Worm (Caenorhabditis elegans) whole organism, young adult: ENCODE results near the gene F29B9.1.

Experiments
- B0336.3 ChIP-seq: fragments of 200-800 bp; sonication (Bioruptor generic); IDR thresholded peaks from 2 replicates; pipeline ENCODE4 v1.3.6; 2022; ENCODE audit warnings: missing genetic modification characterization, missing compliant biosample characterization
- C17E4.6 ChIP-seq: fragments of 200-800 bp; sonication (Bioruptor generic); IDR thresholded peaks from 2 replicates; pipeline ENCODE4 v1.3.6; 2022; ENCODE audit warnings: missing genetic modification reagents, missing genetic modification characterization, missing compliant biosample characterization
- F33H1.4 ChIP-seq: fragments of 200-800 bp; sonication (Bioruptor generic); IDR thresholded peaks from 2 replicates; pipeline ENCODE4 v1.3.6; 2022; ENCODE audit warnings: missing genetic modification reagents, missing genetic modification characterization, missing compliant biosample characterization
- F37B4.10 ChIP-seq: fragments of 200-800 bp; sonication (Bioruptor generic); IDR thresholded peaks from 2 replicates; pipeline ENCODE4 v1.3.6; 2022; ENCODE audit warnings: missing genetic modification characterization, missing compliant biosample characterization
- Y56A3A.18 ChIP-seq: fragments of 200-800 bp; sonication (Bioruptor generic); IDR thresholded peaks from 2 replicates; pipeline ENCODE4 v1.3.6; 2022; ENCODE audit warnings: missing genetic modification reagents, missing genetic modification characterization, missing compliant biosample characterization
- atf-7 ChIP-seq: sonication (generic microtip); optimal IDR thresholded peaks from 2 replicates; lab custom pipeline; 2017; ENCODE audit warnings: mild to moderate bottlenecking, missing genetic modification characterization, missing compliant biosample characterization
- attf-3 ChIP-seq: fragments of 200-800 bp; sonication (Bioruptor generic); conservative IDR thresholded peaks from 2 replicates; pipeline ENCODE4 v1.3.6; 2022; ENCODE audit warnings: missing genetic modification reagents, missing genetic modification characterization, missing compliant biosample characterization
- attf-6 ChIP-seq: fragments of 200-800 bp; sonication (Bioruptor generic); IDR thresholded peaks from 2 replicates; pipeline ENCODE4 v1.3.6; 2022; ENCODE audit warnings: missing genetic modification reagents, missing genetic modification characterization, missing compliant biosample characterization
- ccch-3 ChIP-seq: fragments of 200-800 bp; sonication (Bioruptor generic); optimal IDR thresholded peaks from 2 replicates; lab custom pipeline; 2018; ENCODE audit warnings: mild to moderate bottlenecking, missing genetic modification characterization, missing compliant biosample characterization
- cebp-1 ChIP-seq, 2 experiments: fragments of 200-800 bp in 1 of 2; sonication (Bioruptor generic) in 1 of 2; sonication (generic microtip) in 1 of 2; IDR thresholded peaks in 1 of 2; optimal IDR thresholded peaks in 1 of 2; 2 replicates each; pipeline versions ENCODE4 v1.3.6 to Lab custom; 2017 to 2022; ENCODE audit warnings: missing compliant biosample characterization in 2 of 2, missing genetic modification characterization in 2 of 2, mild to moderate bottlenecking in 1 of 2, missing genetic modification reagents in 1 of 2, moderate library complexity in 1 of 2
- ceh-100 ChIP-seq: fragments of 200-800 bp; sonication (Bioruptor generic); IDR thresholded peaks from 2 replicates; pipeline ENCODE4 v1.3.6; 2022; ENCODE audit warnings: missing genetic modification reagents, missing genetic modification characterization, missing compliant biosample characterization
- ceh-27 ChIP-seq: fragments of 200-800 bp; sonication (Bioruptor generic); optimal IDR thresholded peaks from 2 replicates; lab custom pipeline; 2018; ENCODE audit warnings: mild to moderate bottlenecking, missing genetic modification characterization, moderate library complexity, missing compliant biosample characterization
- ceh-58 ChIP-seq: fragments of 200-800 bp; sonication (Bioruptor generic); IDR thresholded peaks from 2 replicates; pipeline ENCODE4 v1.3.6; 2022; ENCODE audit warnings: missing genetic modification characterization, missing compliant biosample characterization
- ceh-91 ChIP-seq: fragments of 200-800 bp; sonication (Bioruptor generic); IDR thresholded peaks from 2 replicates; pipeline ENCODE4 v1.3.6; 2022; ENCODE audit warnings: missing genetic modification reagents, missing genetic modification characterization, missing compliant biosample characterization
- egl-18 ChIP-seq: fragments of 200-800 bp; sonication (Bioruptor generic); IDR thresholded peaks from 2 replicates; pipeline ENCODE4 v1.3.6; 2022; ENCODE audit warnings: missing genetic modification reagents, missing genetic modification characterization, missing compliant biosample characterization
- egrh-3 ChIP-seq: fragments of 200-800 bp; sonication (Bioruptor generic); IDR thresholded peaks from 2 replicates; pipeline ENCODE4 v1.3.6; 2022; ENCODE audit warnings: missing genetic modification reagents, missing genetic modification characterization, missing compliant biosample characterization
- hlh-12 ChIP-seq: sonication (generic microtip); optimal IDR thresholded peaks from 2 replicates; lab custom pipeline; 2016; ENCODE audit warnings: missing genetic modification characterization, missing compliant biosample characterization
- hsf-1 ChIP-seq: fragments of 200-800 bp; sonication (Bioruptor generic); IDR thresholded peaks from 2 replicates; pipeline ENCODE4 v1.3.6; 2022; ENCODE audit warnings: missing genetic modification reagents, missing genetic modification characterization, missing compliant biosample characterization
- lag-1 ChIP-seq: fragments of 200-800 bp; sonication (Bioruptor generic); IDR thresholded peaks from 2 replicates; pipeline ENCODE4 v1.3.6; 2022; ENCODE audit warnings: missing genetic modification reagents, missing genetic modification characterization, missing compliant biosample characterization
- let-607 ChIP-seq, 2 experiments: fragments of 200-800 bp in 1 of 2; sonication (Bioruptor generic) in 1 of 2; sonication (generic microtip) in 1 of 2; optimal IDR thresholded peaks; 2 replicates each; lab custom pipeline; 2016 to 2018; ENCODE audit warnings: mild to moderate bottlenecking in 2 of 2, missing compliant biosample characterization in 2 of 2, missing genetic modification characterization in 2 of 2, moderate library complexity in 2 of 2, missing genotype in 1 of 2
- lin-40 ChIP-seq: sonication (generic microtip); optimal IDR thresholded peaks from 2 replicates; lab custom pipeline; 2016; ENCODE audit warnings: missing genetic modification characterization, mild to moderate bottlenecking, missing compliant biosample characterization, missing genotype, missing genetic modification reagents
- lsl-1 ChIP-seq: fragments of 200-800 bp; sonication (Bioruptor generic); optimal IDR thresholded peaks from 2 replicates; lab custom pipeline; 2018; ENCODE audit warnings: mild to moderate bottlenecking, missing genetic modification characterization, moderate library complexity, missing compliant biosample characterization
- madf-3 ChIP-seq: fragments of 200-800 bp; sonication (Bioruptor generic); IDR thresholded peaks from 2 replicates; pipeline ENCODE4 v1.3.6; 2022; ENCODE audit warnings: missing genetic modification reagents, missing genetic modification characterization, missing compliant biosample characterization
- madf-6 ChIP-seq: fragments of 200-800 bp; sonication (Bioruptor generic); IDR thresholded peaks from 2 replicates; pipeline ENCODE4 v1.3.6; 2022; ENCODE audit warnings: missing genetic modification reagents, missing genetic modification characterization, missing compliant biosample characterization
- mcd-1 ChIP-seq: fragments of 200-800 bp; sonication (Bioruptor generic); IDR thresholded peaks from 2 replicates; pipeline ENCODE4 v1.3.6; 2022; ENCODE audit warnings: missing genetic modification reagents, missing genetic modification characterization, missing compliant biosample characterization
- mes-4 ChIP-seq: sonication (generic microtip); optimal IDR thresholded peaks from 2 replicates; lab custom pipeline; 2016; ENCODE audit warnings: missing genotype, missing genetic modification characterization, missing compliant biosample characterization
- nhr-120 ChIP-seq: fragments of 200-800 bp; sonication (Bioruptor generic); IDR thresholded peaks from 2 replicates; pipeline ENCODE4 v1.3.6; 2022; ENCODE audit warnings: missing genetic modification characterization, missing compliant biosample characterization
- pbrm-1 ChIP-seq: fragments of 200-800 bp; sonication (Bioruptor generic); IDR thresholded peaks from 2 replicates; pipeline ENCODE4 v1.3.6; 2022; ENCODE audit warnings: missing genetic modification reagents, missing genetic modification characterization, missing compliant biosample characterization
- sea-2 ChIP-seq: fragments of 200-800 bp; sonication (Bioruptor generic); IDR thresholded peaks from 2 replicates; pipeline ENCODE4 v1.3.6; 2022; ENCODE audit warnings: missing genetic modification characterization, missing compliant biosample characterization
- snpc-3.4 ChIP-seq: sonication (generic microtip); optimal IDR thresholded peaks from 2 replicates; lab custom pipeline; 2017; ENCODE audit warnings: missing genetic modification characterization, mild to moderate bottlenecking, missing compliant biosample characterization, antibody characterized with exemption, moderate library complexity, missing genotype, missing genetic modification reagents
- xnd-1 ChIP-seq: sonication (generic microtip); optimal IDR thresholded peaks from 2 replicates; lab custom pipeline; 2016; ENCODE audit warnings: missing genotype, missing genetic modification reagents, missing genetic modification characterization, missing compliant biosample characterization
- zfh-2 ChIP-seq: fragments of 200-800 bp; sonication (Bioruptor generic); conservative IDR thresholded peaks from 2 replicates; pipeline ENCODE4 v1.3.6; 2022; ENCODE audit warnings: missing genetic modification reagents, missing genetic modification characterization, missing compliant biosample characterization
- ztf-25 ChIP-seq: fragments of 200-800 bp; sonication (Bioruptor generic); IDR thresholded peaks from 2 replicates; pipeline ENCODE4 v1.3.6; 2022; ENCODE audit warnings: missing genetic modification reagents, missing genetic modification characterization, missing compliant biosample characterization

The F29B9.1 gene

ce11 chrIV:4655979-4656378 is 9.2 kb upstream of the F29B9.1 start:
- 0 out of 2 replicates have a peak, but pooled peaks have one; percentile 14 for TF ChIP-seq B0336.3 (GFP tag; lab: Robert Waterston, UW)
- TF ChIP-seq atf-7 (tag; lab: Kevin White, UChicago): no peak
- peak; percentile 89 for TF ChIP-seq egrh-3 (GFP tag; lab: Robert Waterston, UW)
- peak; percentile 32; the same call in 1 of the 2 replicates for TF ChIP-seq mcd-1
- TF ChIP-seq zfh-2 (GFP tag; lab: Robert Waterston, UW): peak; percentile 92
- TF ChIP-seq attf-3 (GFP tag; lab: Robert Waterston, UW): 0 out of 2 replicates have a peak, but pooled peaks have one; percentile 31
- TF ChIP-seq let-607 (tag; optimal IDR thresholded peaks at IDR 0.05; lab: Kevin White, UChicago): no peak
- TF ChIP-seq Y56A3A.18: no peak
- 0 out of 2 replicates have a peak, but pooled peaks have one; percentile 64 for TF ChIP-seq madf-3 (GFP tag; lab: Robert Waterston, UW)
- TF ChIP-seq cebp-1 (GFP tag; IDR thresholded peaks at IDR 0.05; lab: Robert Waterston, UW): 0 out of 2 replicates have a peak, but pooled peaks have one; percentile 15
- TF ChIP-seq cebp-1 (tag; optimal IDR thresholded peaks at IDR 0.05; lab: Kevin White, UChicago): no peak

DNA sequence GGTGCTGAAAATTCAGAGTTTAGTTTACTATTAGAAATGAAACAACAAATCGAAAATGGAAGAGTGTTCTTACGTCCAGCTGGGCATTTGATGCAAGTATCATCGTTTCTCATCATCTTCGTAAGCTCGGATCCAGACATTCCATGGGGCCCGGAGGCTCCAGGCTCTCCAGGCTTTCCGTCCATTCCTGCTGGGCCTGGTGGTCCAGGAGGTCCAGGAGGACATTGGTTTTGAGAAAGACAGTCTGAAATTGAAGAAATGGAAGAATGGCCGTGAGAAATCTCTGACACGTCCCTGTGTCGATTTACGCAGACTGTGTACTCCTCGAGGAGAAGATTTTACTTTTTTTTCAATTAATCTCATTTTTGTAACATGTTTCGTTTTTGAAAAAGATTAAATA is 8.8 kb upstream of the F29B9.1 start:
- TF ChIP-seq zfh-2 (GFP tag; lab: Robert Waterston, UW): peak; percentile 5; the same call in 1 of the 2 replicates
- TF ChIP-seq sea-2 (GFP tag; lab: Robert Waterston, UW): no peak
- no peak for TF ChIP-seq lag-1 (GFP tag; lab: Robert Waterston, UW)
- TF ChIP-seq, all 124 proteins: peak for 1

- TF ChIP-seq pbrm-1 (GFP tag; lab: Robert Waterston, UW) (no peak), hlh-12 (tag; lab: Kevin White, UChicago) (no peak), madf-3 (GFP tag; lab: Robert Waterston, UW) (no peak), lag-1 (GFP tag; lab: Robert Waterston, UW) (no peak), lin-40 (tag; lab: Kevin White, UChicago) (no peak), ceh-27 (GFP tag; lab: Kevin White, UChicago) (no peak), attf-6 (GFP tag; lab: Robert Waterston, UW) (no peak), xnd-1 (tag; lab: Kevin White, UChicago) (no peak), ceh-58 (GFP tag; lab: Robert Waterston, UW) (no peak), ccch-3 (GFP tag; lab: Kevin White, UChicago) (no peak), nhr-120 (GFP tag; lab: Robert Waterston, UW) (no peak), snpc-3.4 (tag; lab: Kevin White, UChicago) (no peak), egl-18 (GFP tag; lab: Robert Waterston, UW) (no peak), mes-4 (no peak)
Observed at ce11 chrIV:4657874-4658273, 7.3 kb upstream of the F29B9.1 start, which contains the start of gene col-111. Gene col-111, minus strand, starts transcription at chrIV:4657974.

ce11 chrIV:4658702-4659101 is 6.5 kb upstream of the F29B9.1 start:
- TF ChIP-seq ceh-91 (GFP tag; lab: Robert Waterston, UW): peak; percentile 9; the same call in 1 of the 2 replicates
- TF ChIP-seq madf-6: peak; percentile 24; the same call in 1 of the 2 replicates
- peak; percentile 51; the same call in 1 of the 2 replicates for TF ChIP-seq egrh-3 (GFP tag; lab: Robert Waterston, UW)
- peak; percentile 23 for TF ChIP-seq lsl-1 (GFP tag; lab: Kevin White, UChicago)
- 0 out of 2 replicates have a peak, but pooled peaks have one; percentile 52 for TF ChIP-seq ztf-25 (GFP tag; lab: Robert Waterston, UW)
- TF ChIP-seq C17E4.6 (GFP tag; lab: Robert Waterston, UW): peak; percentile 53; the same call in 1 of the 2 replicates
- TF ChIP-seq ceh-100 (GFP tag; lab: Robert Waterston, UW): 0 out of 2 replicates have a peak, but pooled peaks have one; percentile 10
- peak; percentile 50 for TF ChIP-seq zfh-2 (GFP tag; lab: Robert Waterston, UW)
- peak; percentile 70 for TF ChIP-seq F33H1.4
- 0 out of 2 replicates have a peak, but pooled peaks have one; percentile 84 for TF ChIP-seq F37B4.10 (GFP tag; lab: Robert Waterston, UW)
- TF ChIP-seq hsf-1 (GFP tag; lab: Robert Waterston, UW): peak; percentile 37; the same call in 1 of the 2 replicates
- TF ChIP-seq, all 124 proteins: peak for 11; not testable (repeated sequence) for 113
